Worm (Caenorhabditis elegans) whole organism, late embryonic: ENCODE measurements around the gene chpf-2.

Experiments used
- F13H6.1 ChIP-seq: sonication (generic microtip); optimal IDR thresholded peaks from 2 replicates; lab custom pipeline; 2016; ENCODE audit warnings: missing genetic modification characterization, missing compliant biosample characterization
- T23F11.4 ChIP-seq: fragments of 200-800 bp; sonication (Bioruptor generic); optimal IDR thresholded peaks from 2 replicates; lab custom pipeline; 2018; ENCODE audit warnings: mild to moderate bottlenecking, missing genetic modification characterization, missing compliant biosample characterization
- Y22D7AL.16 ChIP-seq: sonication (generic microtip); optimal IDR thresholded peaks from 2 replicates; lab custom pipeline; 2016; ENCODE audit warnings: missing genetic modification characterization, missing compliant biosample characterization
- ahr-1 ChIP-seq: sonication (generic microtip); optimal IDR thresholded peaks from 2 replicates; lab custom pipeline; 2016; ENCODE audit warnings: missing genetic modification characterization, missing compliant biosample characterization
- ama-1 ChIP-seq: fragments of 150-350 bp; optimal IDR thresholded peaks from 2 replicates; lab custom pipeline; 2014
- ceh-14 ChIP-seq: sonication (generic microtip); optimal IDR thresholded peaks from 2 replicates; lab custom pipeline; 2016; ENCODE audit warnings: missing genotype, missing genetic modification characterization, missing compliant biosample characterization
- ceh-18 ChIP-seq: sonication (generic microtip); optimal IDR thresholded peaks from 2 replicates; lab custom pipeline; 2016; ENCODE audit warnings: missing genetic modification characterization, missing compliant biosample characterization
- ceh-2 ChIP-seq: sonication (generic microtip); optimal IDR thresholded peaks from 2 replicates; lab custom pipeline; 2016; ENCODE audit warnings: missing genotype, missing genetic modification characterization, missing compliant biosample characterization
- ceh-24 ChIP-seq: sonication (generic microtip); optimal IDR thresholded peaks from 2 replicates; lab custom pipeline; 2016; ENCODE audit warnings: mild to moderate bottlenecking, missing genetic modification characterization, missing compliant biosample characterization
- ceh-34 ChIP-seq: sonication (generic microtip); optimal IDR thresholded peaks from 2 replicates; lab custom pipeline; 2016; ENCODE audit warnings: mild to moderate bottlenecking, missing genetic modification characterization, missing compliant biosample characterization
- ceh-45 ChIP-seq: fragments of 200-800 bp; sonication (Bioruptor generic); IDR thresholded peaks from 2 replicates; pipeline ENCODE4 v1.3.6; 2022; ENCODE audit warnings: missing genetic modification reagents, missing genetic modification characterization, missing compliant biosample characterization
- ceh-48 ChIP-seq: sonication (generic microtip); optimal IDR thresholded peaks from 2 replicates; lab custom pipeline; 2016; ENCODE audit warnings: missing genetic modification characterization, inconsistent platforms, missing compliant biosample characterization
- che-1 ChIP-seq: sonication (generic microtip); optimal IDR thresholded peaks from 2 replicates; lab custom pipeline; 2016; ENCODE audit warnings: mild to moderate bottlenecking, missing genetic modification characterization, missing compliant biosample characterization
- dmd-4 ChIP-seq: sonication (generic microtip); optimal IDR thresholded peaks from 2 replicates; lab custom pipeline; 2016; ENCODE audit warnings: borderline replicate concordance, missing genetic modification characterization, missing compliant biosample characterization
- elt-2 ChIP-seq: sonication (generic microtip); optimal IDR thresholded peaks from 2 replicates; lab custom pipeline; 2016; ENCODE audit warnings: missing genetic modification reagents, missing genetic modification characterization, missing compliant biosample characterization
- elt-4 ChIP-seq: sonication (generic microtip); optimal IDR thresholded peaks from 2 replicates; lab custom pipeline; 2016; ENCODE audit warnings: missing genetic modification characterization, missing compliant biosample characterization
- eyg-1 ChIP-seq: sonication (generic microtip); optimal IDR thresholded peaks from 2 replicates; lab custom pipeline; 2016; ENCODE audit warnings: missing genotype, missing genetic modification characterization, missing compliant biosample characterization
- fax-1 ChIP-seq: sonication (generic microtip); optimal IDR thresholded peaks from 2 replicates; lab custom pipeline; 2016; ENCODE audit warnings: missing genotype, missing genetic modification characterization, missing compliant biosample characterization
- fkh-10 ChIP-seq: fragments of 150-350 bp; optimal IDR thresholded peaks from 2 replicates; lab custom pipeline; 2014; ENCODE audit warnings: missing biosample characterization, missing genetic modification reagents, missing genetic modification characterization
- hlh-6 ChIP-seq: sonication (generic microtip); optimal IDR thresholded peaks from 2 replicates; lab custom pipeline; 2016; ENCODE audit warnings: missing genotype, missing genetic modification characterization, missing compliant biosample characterization
- hlh-8 ChIP-seq: sonication (generic microtip); optimal IDR thresholded peaks from 2 replicates; lab custom pipeline; 2016; ENCODE audit warnings: missing genotype, missing genetic modification characterization, missing compliant biosample characterization
- mec-3 ChIP-seq: sonication (generic microtip); optimal IDR thresholded peaks from 2 replicates; lab custom pipeline; 2016; ENCODE audit warnings: borderline replicate concordance, missing genetic modification characterization, missing compliant biosample characterization
- nhr-11 ChIP-seq: fragments of 150-350 bp; optimal IDR thresholded peaks from 2 replicates; lab custom pipeline; 2014; ENCODE audit warnings: missing biosample characterization, missing genetic modification characterization
- nhr-232 ChIP-seq: sonication (generic microtip); optimal IDR thresholded peaks from 2 replicates; lab custom pipeline; 2016; ENCODE audit warnings: missing genetic modification characterization, missing compliant biosample characterization
- pat-9 ChIP-seq: fragments of 200-800 bp; sonication (Bioruptor generic); optimal IDR thresholded peaks from 2 replicates; lab custom pipeline; 2018; ENCODE audit warnings: mild to moderate bottlenecking, missing genetic modification characterization, moderate library complexity, missing compliant biosample characterization
- pax-1 ChIP-seq: fragments of 150-350 bp; optimal IDR thresholded peaks from 2 replicates; lab custom pipeline; 2014; ENCODE audit warnings: missing biosample characterization, missing genetic modification characterization
- pha-2 ChIP-seq: sonication (generic microtip); optimal IDR thresholded peaks from 2 replicates; lab custom pipeline; 2017; ENCODE audit warnings: mild to moderate bottlenecking, missing genetic modification characterization, missing compliant biosample characterization
- pha-4 ChIP-seq: fragments of 150-350 bp; optimal IDR thresholded peaks from 2 replicates; lab custom pipeline; 2018; ENCODE audit warnings: missing biosample characterization, missing genetic modification reagents, missing genetic modification characterization
- pqm-1 ChIP-seq: sonication (generic microtip); optimal IDR thresholded peaks from 2 replicates; lab custom pipeline; 2016; ENCODE audit warnings: missing genetic modification characterization, missing compliant biosample characterization
- pros-1 ChIP-seq: fragments of 150-350 bp; optimal IDR thresholded peaks from 2 replicates; lab custom pipeline; 2014; ENCODE audit warnings: missing biosample characterization, missing genetic modification reagents, missing genetic modification characterization
- ref-2 ChIP-seq: sonication (generic microtip); optimal IDR thresholded peaks from 2 replicates; lab custom pipeline; 2016; ENCODE audit warnings: missing genetic modification characterization, missing compliant biosample characterization
- sox-4 ChIP-seq: sonication (generic microtip); optimal IDR thresholded peaks from 2 replicates; lab custom pipeline; 2017; ENCODE audit warnings: mild to moderate bottlenecking, missing genetic modification characterization, inconsistent platforms, missing compliant biosample characterization
- tbx-7 ChIP-seq: sonication (generic microtip); optimal IDR thresholded peaks from 2 replicates; lab custom pipeline; 2016; ENCODE audit warnings: missing genotype, missing genetic modification characterization, missing compliant biosample characterization
- unc-42 ChIP-seq: sonication (generic microtip); optimal IDR thresholded peaks from 2 replicates; lab custom pipeline; 2016; ENCODE audit warnings: missing genotype, missing genetic modification characterization, missing compliant biosample characterization
- unc-55 ChIP-seq: sonication (generic microtip); optimal IDR thresholded peaks from 2 replicates; lab custom pipeline; 2017; ENCODE audit warnings: missing biosample characterization, missing genetic modification reagents, missing genetic modification characterization
- unc-86 ChIP-seq: sonication (generic microtip); optimal IDR thresholded peaks from 2 replicates; lab custom pipeline; 2016; ENCODE audit warnings: missing genetic modification characterization, missing compliant biosample characterization
- ztf-16 ChIP-seq: sonication (generic microtip); optimal IDR thresholded peaks from 2 replicates; lab custom pipeline; 2017; ENCODE audit warnings: missing genetic modification characterization, missing compliant biosample characterization

chpf-2 gene

DNA sequence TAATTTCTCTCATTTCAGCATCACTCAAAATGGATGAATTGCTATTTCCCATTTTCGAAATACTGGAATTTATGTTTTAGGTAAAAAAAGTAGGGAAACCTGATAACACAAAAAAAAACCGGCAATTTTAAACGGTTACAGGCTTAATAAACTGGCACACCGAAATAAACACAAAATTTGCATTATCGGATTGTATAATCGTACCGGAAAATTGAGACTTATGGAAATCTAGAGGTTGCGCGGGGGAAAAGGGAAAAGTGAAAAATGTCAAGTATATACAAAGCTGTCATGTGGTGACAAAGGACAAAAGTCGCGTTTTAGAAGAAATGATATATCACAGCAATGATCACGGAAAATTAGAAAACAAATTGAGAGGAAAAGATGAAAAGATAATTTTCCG lies at the start of gene chpf-2:
Gene chpf-2 (minus strand): TSS at position 101 of the 400 bp plus-strand sequence.
- no peak for TF ChIP-seq ceh-48 (tag; lab: Kevin White, UChicago)
- TF ChIP-seq unc-42 = no peak
- TF ChIP-seq nhr-11 (tag; lab: Kevin White, UChicago) = no peak
- no peak for TF ChIP-seq ceh-45 (GFP tag; lab: Robert Waterston, UW)
- TF ChIP-seq fax-1 (tag; lab: Kevin White, UChicago) = no peak
- TF ChIP-seq pat-9 (tag; lab: Kevin White, UChicago) = no peak
- TF ChIP-seq elt-4 (tag; lab: Kevin White, UChicago) = no peak
- no peak for TF ChIP-seq tbx-7 (tag; lab: Kevin White, UChicago)
- TF ChIP-seq hlh-8 (tag; lab: Kevin White, UChicago) = no peak
- TF ChIP-seq dmd-4 = no peak
- TF ChIP-seq pax-1 (tag; lab: Kevin White, UChicago) = no peak

DNA sequence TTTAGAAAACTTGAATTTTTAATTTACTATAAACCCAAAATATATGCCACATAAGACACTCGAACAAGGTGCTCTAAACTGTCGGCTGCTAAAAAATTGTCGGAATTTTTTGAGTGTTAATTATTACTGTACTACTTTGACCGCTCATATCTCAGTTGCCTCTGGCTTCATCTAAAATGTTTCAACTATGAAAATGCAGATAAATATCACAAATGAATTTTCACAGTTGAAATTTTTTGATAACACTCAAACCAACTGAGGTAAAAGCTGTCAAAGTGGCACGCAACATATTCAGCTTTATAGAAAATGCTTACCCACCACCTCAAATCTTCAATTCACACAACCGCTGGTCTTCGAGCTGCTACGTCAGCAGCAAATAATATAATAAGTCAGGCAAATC lies 49.6 kb upstream of the chpf-2 start, which contains the start of gene acs-21:
Gene acs-21 (plus strand): TSS at position 301 of the 400 bp plus-strand sequence.
- TF ChIP-seq sox-4 (no peak), pha-4 (no peak), ahr-1 (no peak), hlh-6 (tag; lab: Kevin White, UChicago) (no peak), pqm-1 (tag; lab: Kevin White, UChicago) (no peak), ceh-2 (tag; lab: Kevin White, UChicago) (no peak)
- TF ChIP-seq, all 69 proteins: peak for 0

DNA sequence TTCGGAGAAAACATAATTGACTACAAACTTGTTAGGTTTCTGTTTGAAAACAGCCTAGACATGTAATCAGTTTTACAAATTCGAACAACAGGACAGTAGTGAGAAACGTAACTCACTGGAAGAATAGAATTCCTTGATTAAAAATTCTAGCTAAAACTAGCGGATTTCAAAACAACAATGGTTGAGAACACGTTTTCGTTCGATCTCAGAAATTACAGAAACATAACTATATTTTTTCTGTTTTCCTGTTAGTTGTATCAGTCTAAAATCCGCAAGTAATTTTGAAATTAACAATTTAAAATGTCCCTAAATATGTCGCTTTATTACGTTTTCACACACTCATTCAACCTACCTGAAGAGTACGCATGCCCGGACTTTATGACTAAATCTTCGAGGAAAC lies 47.1 kb upstream of the chpf-2 start, which contains the start of gene srt-8:
Gene srt-8 (plus strand): TSS at position 301 of the 400 bp plus-strand sequence.
- TF ChIP-seq che-1 (no peak), ama-1 (no peak), pha-4 (no peak)
- TF ChIP-seq, all 69 proteins: peak for 0

DNA sequence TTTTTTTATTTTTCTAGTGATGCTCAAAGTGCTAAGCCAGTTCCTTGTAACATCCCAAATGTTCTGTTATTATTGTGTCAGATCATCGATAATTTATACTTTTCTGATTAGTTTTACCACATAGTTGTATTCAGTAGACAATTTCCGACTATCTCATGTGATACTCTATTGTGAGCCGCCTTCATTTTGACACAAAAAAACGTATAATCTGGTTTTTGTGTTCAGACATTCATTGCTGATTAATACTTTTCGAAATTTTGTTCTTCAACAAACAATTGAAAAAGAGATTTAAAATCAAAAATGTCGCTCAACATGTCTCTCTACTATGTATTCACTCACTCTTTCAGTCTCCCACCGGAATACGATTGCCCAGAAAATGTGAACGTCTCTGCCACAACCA lies 42.3 kb upstream of the chpf-2 start, which contains the start of gene srt-7:
Gene srt-7 (plus strand): TSS at position 301 of the 400 bp plus-strand sequence.
- TF ChIP-seq ahr-1 (no peak), elt-2 (tag; lab: Kevin White, UChicago) (no peak), ceh-34 (no peak), unc-86 (tag; lab: Kevin White, UChicago) (no peak), T23F11.4 (GFP tag; lab: Kevin White, UChicago) (no peak), fkh-10 (GFP tag; lab: Kevin White, UChicago) (no peak), eyg-1 (tag; lab: Kevin White, UChicago) (no peak), unc-55 (GFP tag; lab: Kevin White, UChicago) (no peak), ceh-18 (tag; lab: Kevin White, UChicago) (no peak), mec-3 (tag; lab: Kevin White, UChicago) (no peak), ceh-14 (tag; lab: Kevin White, UChicago) (no peak), pros-1 (tag; lab: Kevin White, UChicago) (no peak), F13H6.1 (tag; lab: Kevin White, UChicago) (no peak), ceh-24 (tag; lab: Kevin White, UChicago) (no peak), ref-2 (tag; lab: Kevin White, UChicago) (no peak), unc-42 (no peak), nhr-232 (tag; lab: Kevin White, UChicago) (no peak), pha-2 (no peak), pat-9 (tag; lab: Kevin White, UChicago) (no peak), ztf-16 (tag; lab: Kevin White, UChicago) (no peak)

ce11 chrV:3080792-3081191 lies 41.6 kb upstream of the chpf-2 start, which contains the start of gene srt-5:
Gene srt-5, minus strand, starts transcription at chrV:3080892.
- TF ChIP-seq Y22D7AL.16 (tag; lab: Kevin White, UChicago) (no peak), ceh-34 (no peak), pha-2 (no peak)
